Fruit fly (Drosophila melanogaster) Kc167 (cell line): ENCODE results near the gene Tim17a2.

Experiments
- Myc ChIP-seq: fragments of >200 bp; optimal IDR thresholded peaks from 2 replicates; lab custom pipeline; 2017; ENCODE audit warnings: missing external identifiers
- Sin3A ChIP-seq: fragments of >200 bp; optimal IDR thresholded peaks from 2 replicates; lab custom pipeline; 2018; ENCODE audit warnings: missing external identifiers
- h ChIP-seq: fragments of >200 bp; optimal IDR thresholded peaks from 3 replicates; lab custom pipeline; 2018; ENCODE audit warnings: missing external identifiers
- insv ChIP-seq: fragments of >200 bp; optimal IDR thresholded peaks from 3 replicates; lab custom pipeline; 2018; ENCODE audit warnings: missing external identifiers
- psq ChIP-seq: fragments of >200 bp; optimal IDR thresholded peaks from 2 replicates; lab custom pipeline; 2017; ENCODE audit warnings: missing external identifiers
- ttk ChIP-seq: sonication (Bioruptor generic); optimal IDR thresholded peaks from 2 replicates; lab custom pipeline; 2017; ENCODE audit warnings: missing external identifiers

Tim17a2 gene

DNA sequence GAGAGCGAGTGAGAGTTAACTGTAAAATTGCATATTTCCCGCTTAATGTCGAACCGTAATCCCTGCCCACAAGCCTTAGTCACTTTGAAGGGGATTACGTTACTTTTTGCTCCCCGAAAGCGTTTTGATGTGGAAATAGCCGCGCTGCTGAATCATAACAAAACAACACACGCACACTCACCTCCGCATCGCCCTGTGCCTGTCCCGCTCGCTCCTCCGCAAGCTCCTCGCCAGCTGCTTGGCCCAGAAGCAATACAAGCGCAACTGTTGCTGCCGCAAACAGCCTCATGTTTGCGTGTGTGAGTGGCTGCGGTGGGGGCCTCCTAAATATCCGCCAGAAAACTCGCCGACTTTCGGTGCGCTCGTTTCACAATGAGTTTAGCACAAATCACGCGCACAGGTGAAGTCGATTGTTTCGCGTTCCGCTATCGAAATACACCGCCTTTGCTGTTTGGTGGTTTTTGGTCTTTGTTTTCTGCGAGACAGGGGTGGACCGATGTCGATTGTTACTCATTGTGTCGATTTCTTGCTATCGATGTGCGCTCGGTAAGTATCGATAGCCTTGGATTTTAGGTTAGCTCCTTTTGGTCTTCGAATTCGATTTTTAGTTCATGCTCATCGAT lies 11.1 kb downstream of the Tim17a2 start, which contains the start of gene CtsF:
Gene CtsF (minus strand): TSS at position 503 of the 623 bp plus-strand sequence.
- TF ChIP-seq insv = no peak
- no peak for TF ChIP-seq Myc (lab: Kevin White, UChicago)
- no peak for TF ChIP-seq Sin3A (lab: Kevin White, UChicago)
- TF ChIP-seq h (lab: Kevin White, UChicago) = no peak
- no peak for TF ChIP-seq psq
- no peak for TF ChIP-seq ttk (lab: Kevin White, UChicago)

DNA sequence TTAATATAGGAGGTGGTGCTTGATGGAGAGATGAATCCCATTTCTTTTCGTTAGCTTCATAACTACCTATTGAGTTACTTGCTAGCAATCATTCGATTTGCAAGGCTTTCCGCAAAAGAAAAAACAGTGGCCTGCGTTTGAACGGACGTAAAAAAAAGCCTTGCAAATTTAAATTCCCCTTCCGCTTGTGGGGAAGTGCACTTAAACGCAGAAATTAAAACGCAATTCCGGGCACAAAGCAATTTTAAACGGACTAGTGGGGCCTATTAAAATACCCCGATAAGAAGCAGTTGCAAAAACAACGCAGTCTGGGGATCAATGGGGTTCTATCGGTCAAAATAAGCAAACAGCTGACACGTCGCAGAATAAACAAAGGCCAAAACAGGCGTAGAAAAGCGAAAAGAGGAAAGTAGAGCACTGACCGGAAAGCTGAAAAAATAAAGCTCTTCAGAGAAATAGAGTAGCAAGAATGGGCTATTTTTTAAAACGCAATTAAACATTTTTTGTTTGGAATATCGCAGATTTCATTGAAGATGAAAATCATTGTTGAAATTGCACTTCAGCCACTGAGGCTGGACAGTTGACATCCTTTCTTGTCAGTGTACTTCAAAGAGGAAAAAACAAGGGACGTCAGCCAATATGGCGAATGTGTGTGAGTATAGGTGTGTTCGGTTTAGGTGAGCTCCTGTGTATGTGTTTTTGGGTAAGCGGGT lies 11.8 kb downstream of the Tim17a2 start:
- TF ChIP-seq Myc (lab: Kevin White, UChicago) (no peak), h (lab: Kevin White, UChicago) (no peak), insv (no peak), psq (no peak), Sin3A (lab: Kevin White, UChicago) (no peak), ttk (lab: Kevin White, UChicago) (no peak)

DNA sequence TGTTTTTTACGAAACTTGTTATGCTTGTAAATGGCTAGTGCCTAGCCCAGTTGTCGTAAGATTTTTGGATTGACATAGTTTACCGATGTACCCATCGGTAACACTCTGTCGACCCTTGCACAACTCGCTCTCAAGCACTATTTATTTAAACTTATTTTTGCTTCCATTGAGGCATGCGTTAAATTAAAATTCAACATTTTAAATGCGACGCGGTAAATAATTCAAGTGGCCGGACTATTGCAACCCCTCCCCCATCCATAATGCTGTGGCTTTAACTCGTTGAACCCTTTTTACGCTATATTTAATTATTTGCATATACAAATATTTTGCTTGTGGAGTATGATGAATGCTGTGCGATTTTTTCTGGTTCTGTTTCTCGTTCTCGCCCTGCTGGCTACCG lies 13.2 kb downstream of the Tim17a2 start:
- TF ChIP-seq Sin3A (lab: Kevin White, UChicago) (no peak), insv (no peak), Myc (lab: Kevin White, UChicago) (no peak), ttk (lab: Kevin White, UChicago) (no peak), h (lab: Kevin White, UChicago) (no peak), psq (no peak)

DNA sequence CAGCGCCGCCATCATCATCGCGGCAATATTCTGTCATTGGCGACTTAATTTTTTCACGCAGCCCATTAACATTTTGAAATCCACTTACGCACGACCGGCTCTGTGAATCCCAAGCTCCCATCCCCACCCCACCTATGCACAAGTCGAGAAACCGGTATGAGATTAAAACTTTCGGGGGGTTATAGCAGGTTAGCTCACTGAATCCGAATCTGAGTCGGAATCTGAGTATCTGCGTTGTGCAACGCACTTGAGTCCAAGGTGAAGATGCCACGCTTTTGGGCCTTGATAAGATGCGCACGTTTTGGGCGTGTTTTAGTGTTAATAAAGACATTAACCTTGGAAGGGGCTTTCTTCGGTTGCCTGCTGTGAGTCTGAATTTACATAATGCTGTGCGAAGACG lies 15.5 kb downstream of the Tim17a2 start:
- no peak for TF ChIP-seq psq
- no peak for TF ChIP-seq insv
- no peak for TF ChIP-seq ttk (lab: Kevin White, UChicago)

DNA sequence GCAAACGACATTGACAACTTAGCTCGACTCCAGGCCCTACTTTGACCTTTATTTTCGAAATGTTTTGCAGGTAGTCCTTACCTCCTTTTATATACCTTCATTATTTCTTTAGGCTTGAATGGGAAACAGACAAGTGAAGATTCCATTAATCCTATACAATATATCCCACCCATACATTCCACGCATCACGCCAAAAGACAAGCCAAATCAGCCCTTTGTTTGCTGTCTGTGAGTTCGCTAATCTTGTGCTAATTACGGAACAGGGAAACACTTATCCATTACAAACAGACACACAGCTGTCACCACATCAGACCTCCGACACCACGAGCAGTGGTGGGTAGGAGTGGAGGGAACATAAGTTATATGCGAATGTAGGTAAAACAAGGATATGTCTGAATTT lies 21.8 kb downstream of the Tim17a2 start, which contains the start of gene CG33293:
Gene CG33293 (minus strand): TSS at position 15 of the 400 bp plus-strand sequence.
- no peak for TF ChIP-seq ttk (lab: Kevin White, UChicago)
- TF ChIP-seq psq = no peak
- TF ChIP-seq Sin3A (lab: Kevin White, UChicago) = no peak
- TF ChIP-seq Myc (lab: Kevin White, UChicago) = no peak
- TF ChIP-seq h (lab: Kevin White, UChicago) = no peak
- TF ChIP-seq insv = no peak

DNA sequence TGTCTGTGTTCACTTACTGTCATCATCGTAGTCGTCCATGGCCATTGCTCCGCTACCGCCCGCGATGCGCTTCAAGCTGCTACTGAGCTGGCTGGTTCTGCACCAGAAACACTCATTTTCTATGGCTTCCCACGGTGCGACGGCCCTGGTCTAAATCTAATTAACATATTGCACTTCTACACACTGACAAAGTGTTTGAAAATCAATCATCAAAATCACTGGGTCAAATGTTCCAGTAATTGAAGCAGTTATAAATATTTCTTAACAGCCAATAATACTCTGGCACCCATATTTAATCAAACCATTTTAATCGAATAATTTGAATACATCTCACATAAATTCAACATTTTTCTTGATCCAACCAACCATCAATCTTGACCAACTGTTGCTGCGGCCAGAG lies 25.3 kb downstream of the Tim17a2 start, which contains the start of gene rtp:
Gene rtp (minus strand): TSS at position 101 of the 400 bp plus-strand sequence.
- no peak for TF ChIP-seq ttk (lab: Kevin White, UChicago)

DNA sequence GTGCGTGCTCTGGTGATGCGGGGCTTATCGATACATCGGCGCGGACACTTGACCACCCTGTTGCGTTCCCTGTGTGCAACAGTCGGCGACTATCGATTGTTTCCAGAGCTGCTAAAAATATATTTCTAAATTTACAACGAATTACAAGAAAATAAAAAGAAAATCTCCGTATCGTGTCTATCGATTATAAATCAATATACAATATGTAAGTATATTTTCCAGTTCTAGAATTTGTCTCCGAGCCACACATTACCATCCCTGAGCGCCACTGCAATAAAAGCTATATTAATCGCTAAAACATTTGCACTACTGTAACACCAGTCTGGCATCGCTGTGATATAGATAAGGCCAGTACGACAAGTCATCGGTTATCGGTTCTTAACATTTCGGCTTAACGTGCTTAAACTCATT lies 30.3 kb downstream of the Tim17a2 start, which contains the start of the genes Kat60 and Mms19:
Gene Kat60 (minus strand): TSS at position 13 of the 411 bp plus-strand sequence.
Gene Mms19 (plus strand): TSS at position 347 of the 411 bp plus-strand sequence.
- TF ChIP-seq Sin3A (lab: Kevin White, UChicago) (no peak), Myc (lab: Kevin White, UChicago) (no peak), h (lab: Kevin White, UChicago) (no peak), insv (no peak), psq (no peak), ttk (lab: Kevin White, UChicago) (no peak)

DNA sequence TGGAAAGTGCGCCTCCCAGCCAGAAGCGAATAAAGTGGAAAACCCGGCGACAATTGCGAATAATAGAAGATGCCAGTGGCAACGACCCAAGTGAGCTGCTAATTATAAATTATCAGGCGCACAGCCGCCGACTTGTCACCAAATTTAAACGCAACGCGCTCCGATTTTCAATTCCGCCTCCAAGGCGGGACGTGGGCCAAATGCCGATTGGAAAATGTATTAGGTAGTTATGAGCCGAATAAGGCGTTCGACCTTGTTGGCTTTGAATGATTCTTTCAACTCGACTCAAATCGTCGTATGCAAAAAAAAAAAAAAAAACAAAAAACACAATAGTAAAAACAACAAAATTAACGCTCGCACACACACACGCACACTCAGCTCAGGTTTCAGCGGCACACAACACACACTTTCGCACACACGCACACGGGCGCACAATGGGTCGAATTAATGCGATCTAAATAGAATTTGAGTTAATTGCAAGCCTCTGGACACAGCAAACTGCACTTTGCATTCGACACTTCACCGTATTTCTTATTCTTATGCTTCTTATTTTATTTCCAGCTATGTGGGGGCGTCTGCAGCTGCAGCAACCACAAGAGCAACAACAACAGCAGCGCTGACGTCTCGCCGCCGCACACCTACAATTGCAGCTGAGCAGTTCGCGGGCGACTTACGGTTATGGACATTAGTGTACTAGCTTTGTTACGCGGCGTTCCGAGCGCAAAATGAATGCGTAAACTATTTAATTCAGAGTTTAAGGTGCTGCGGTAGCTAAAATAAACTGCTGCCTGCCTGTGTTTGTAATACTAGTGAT lies 30.9 kb downstream of the Tim17a2 start:
- TF ChIP-seq ttk (lab: Kevin White, UChicago) = no peak
- no peak for TF ChIP-seq h (lab: Kevin White, UChicago)
- TF ChIP-seq Sin3A (lab: Kevin White, UChicago) = no peak
- TF ChIP-seq Myc (lab: Kevin White, UChicago) = no peak
- TF ChIP-seq insv = no peak
- TF ChIP-seq psq = no peak

DNA sequence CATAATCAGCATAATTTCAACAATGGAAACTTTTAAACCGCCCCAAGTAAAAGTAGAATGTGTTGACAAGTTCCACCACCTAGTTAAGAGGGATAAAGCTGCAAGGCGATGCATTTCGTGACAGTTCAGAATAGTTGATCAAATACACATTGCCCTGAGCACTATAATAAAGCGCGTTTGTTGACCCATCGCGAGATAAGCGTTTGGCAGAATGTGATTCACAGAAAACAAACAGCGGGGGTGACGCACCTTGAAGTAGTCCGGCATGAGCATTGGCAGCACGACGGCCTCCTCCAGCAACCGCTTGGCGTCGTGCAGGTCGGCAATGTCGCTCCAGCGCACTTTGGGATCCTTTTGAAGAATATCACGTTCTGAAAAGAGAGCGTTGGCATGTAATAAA lies 33.0 kb downstream of the Tim17a2 start:
- no peak for TF ChIP-seq insv
- no peak for TF ChIP-seq Sin3A (lab: Kevin White, UChicago)
- no peak for TF ChIP-seq psq
- TF ChIP-seq h (lab: Kevin White, UChicago) = no peak
- no peak for TF ChIP-seq Myc (lab: Kevin White, UChicago)
- TF ChIP-seq ttk (lab: Kevin White, UChicago) = no peak

DNA sequence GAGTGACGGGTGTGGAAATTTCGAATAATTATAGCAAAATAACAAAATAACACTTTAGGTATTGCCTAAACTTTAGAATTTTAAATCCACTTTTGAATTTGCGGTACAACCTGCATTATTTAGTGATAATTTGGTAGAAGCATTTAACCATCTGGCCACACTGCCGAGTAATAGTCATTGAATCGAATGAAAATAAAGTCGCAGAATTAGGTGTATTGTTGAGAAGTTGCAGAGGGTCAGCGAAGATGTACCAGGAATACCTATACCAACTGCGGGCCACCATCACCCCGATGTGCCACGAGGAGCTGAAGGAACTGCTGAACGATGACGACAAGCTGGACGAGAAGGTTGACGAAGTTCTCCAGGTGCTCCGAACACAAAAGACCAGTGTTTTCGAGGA lies 36.5 kb downstream of the Tim17a2 start, which contains the start of gene Vps37B:
Gene Vps37B (plus strand): TSS at position 134 of the 400 bp plus-strand sequence.
- TF ChIP-seq psq = no peak
- no peak for TF ChIP-seq insv
- no peak for TF ChIP-seq h (lab: Kevin White, UChicago)
- TF ChIP-seq Myc (lab: Kevin White, UChicago) = no peak
- TF ChIP-seq Sin3A (lab: Kevin White, UChicago) = no peak
- no peak for TF ChIP-seq ttk (lab: Kevin White, UChicago)

DNA sequence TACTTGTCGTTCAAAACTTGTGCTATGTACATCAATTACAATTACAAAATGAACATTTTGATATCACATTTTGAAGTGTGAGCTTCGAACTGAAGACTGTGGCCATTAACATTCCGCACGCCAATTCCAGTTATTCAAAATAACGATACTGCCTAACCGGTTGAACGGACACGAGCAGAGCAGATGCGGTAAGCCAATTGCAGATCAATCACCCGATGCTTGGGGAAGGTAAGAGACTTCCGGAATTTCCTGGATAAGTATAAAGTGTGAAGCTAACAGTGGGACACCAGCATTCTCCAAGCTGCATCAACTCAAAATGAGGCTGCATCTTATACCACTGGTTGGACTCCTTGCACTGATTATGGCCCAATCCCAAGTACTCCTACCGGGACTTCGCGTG lies 38.7 kb downstream of the Tim17a2 start, which contains the start of gene CG14664:
Gene CG14664 (plus strand): TSS at position 301 of the 400 bp plus-strand sequence.
- TF ChIP-seq insv = no peak
- no peak for TF ChIP-seq h (lab: Kevin White, UChicago)
- no peak for TF ChIP-seq ttk (lab: Kevin White, UChicago)
- no peak for TF ChIP-seq Sin3A (lab: Kevin White, UChicago)

DNA sequence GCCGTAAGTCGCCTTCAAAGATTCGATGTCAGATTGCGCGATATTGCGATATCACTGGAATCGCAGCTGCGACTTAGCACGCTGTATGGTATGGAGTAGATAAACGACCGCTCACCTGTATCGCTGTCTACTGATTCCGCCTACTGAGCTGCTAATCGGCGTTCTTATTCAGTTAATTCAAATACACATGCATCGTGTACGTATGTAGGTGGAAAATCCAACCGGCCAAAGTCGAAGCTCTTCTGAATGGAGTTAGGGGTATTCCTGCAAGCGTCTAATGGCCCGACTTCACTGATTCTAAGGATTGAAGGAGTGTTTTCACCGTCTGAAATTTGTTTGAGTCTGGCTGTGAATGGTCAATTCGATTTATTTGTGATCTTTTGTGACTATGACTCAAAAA lies 39.4 kb downstream of the Tim17a2 start, which contains the start of gene CG2604:
Gene CG2604 (minus strand): TSS at position 231 of the 400 bp plus-strand sequence.
- TF ChIP-seq Sin3A (lab: Kevin White, UChicago) = no peak
- no peak for TF ChIP-seq insv
- no peak for TF ChIP-seq ttk (lab: Kevin White, UChicago)
- TF ChIP-seq psq = no peak
